Worm (Caenorhabditis elegans): ENCODE measurements around the gene Y116F11A.1.

DNA sequence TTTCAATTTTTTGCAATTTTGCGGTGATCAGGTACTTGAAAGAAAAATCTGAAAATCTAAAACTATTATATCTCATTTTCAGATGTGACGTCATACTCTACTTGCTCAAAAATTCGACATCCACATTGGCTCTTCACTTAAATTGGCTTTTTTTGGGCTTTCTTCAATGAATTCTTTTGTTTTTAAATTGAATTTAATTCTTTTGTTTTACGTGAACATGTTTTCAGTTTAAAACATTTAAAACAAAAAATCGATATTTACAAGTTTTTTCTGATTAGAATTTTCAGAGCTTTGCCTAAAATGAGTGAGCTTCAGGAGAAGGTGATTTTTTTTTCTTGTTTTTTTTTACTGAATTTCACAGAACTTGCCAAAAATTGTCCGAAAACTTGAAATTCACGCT is 11.3 kb downstream of the Y116F11A.1 start, which contains the start of gene W04E12.3:
- TF ChIP-seq nhr-237 (tag; optimal IDR thresholded peaks at IDR 0.05) (no peak), pha-4 (GFP tag; IDR thresholded peaks at IDR 0.05) (no peak), pha-4 (tag; optimal IDR thresholded peaks at IDR 0.05) (no peak), mdl-1 (tag; optimal IDR thresholded peaks at IDR 0.05) (no peak), ces-1 (GFP tag; optimal IDR thresholded peaks at IDR 0.05) (no peak), mep-1 (tag; optimal IDR thresholded peaks at IDR 0.05) (no peak), R02D3.7 (tag; optimal IDR thresholded peaks at IDR 0.05) (no peak), lin-29 (GFP tag; IDR thresholded peaks at IDR 0.05) (no peak), nhr-48 (tag; optimal IDR thresholded peaks at IDR 0.05) (no peak)

All from whole organism, L4 larva.